In the genomic region with DNA sequence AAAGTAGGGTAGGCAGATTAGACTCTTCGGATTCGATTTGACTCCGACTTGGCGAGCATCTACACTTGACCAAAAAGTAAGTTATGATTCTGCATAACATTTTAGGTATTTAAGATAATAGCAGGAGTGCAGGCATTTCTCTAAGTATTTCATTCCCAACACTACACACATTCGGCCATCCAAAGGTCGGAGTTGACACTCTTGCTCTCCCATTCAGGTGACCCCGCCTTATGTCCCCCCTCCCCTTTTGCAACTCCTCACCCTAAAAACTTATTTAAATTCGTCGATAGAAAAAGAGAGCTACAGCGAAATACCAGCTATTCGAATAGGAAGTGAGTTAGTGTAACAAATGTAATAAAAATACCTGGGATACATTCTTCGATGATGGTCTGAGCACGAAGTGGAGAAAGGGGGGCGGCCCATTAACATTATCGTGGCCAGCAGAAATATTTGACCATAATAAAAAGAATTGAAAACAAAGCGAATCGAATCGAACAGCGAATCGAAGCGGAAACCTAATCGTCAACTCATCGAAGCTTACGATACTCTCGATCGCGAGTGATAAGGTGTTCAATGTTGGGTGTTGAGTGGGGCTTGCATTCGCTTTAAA, we compare ENCODE assay signal across 2 fruit fly cellular contexts.
A peak's percentile ranks its signal among the peaks of the same experiment; 100 is the strongest.
TF ChIP-seq lines count a peak whose summit lies in the region.

No protein-coding gene starts in this region.

- no peak for TF ChIP-seq CTCF in whole organism, embryonic (GFP tag; optimal IDR thresholded peaks at IDR 0.05; lab: Kevin White, UChicago)

TF ChIP-seq in whole organism, embryonic, 481 proteins besides CTCF, POLR2A, EP300 and RAD21:
- TF ChIP-seq zen (tag; optimal IDR thresholded peaks at IDR 0.05; lab: Kevin White, UChicago), result no peak
- no peak for TF ChIP-seq CG15514 (GFP tag; optimal IDR thresholded peaks at IDR 0.05; lab: Kevin White, UChicago)
- TF ChIP-seq ind (GFP tag; optimal IDR thresholded peaks at IDR 0.05; lab: Kevin White, UChicago), result no peak
- TF ChIP-seq en (GFP tag; optimal IDR thresholded peaks at IDR 0.05; lab: Kevin White, UChicago), result no peak
- 0 out of 2 replicates have a peak, but pooled peaks have one; percentile 23 for TF ChIP-seq ttk (GFP tag; IDR thresholded peaks at IDR 0.05; lab: Robert Waterston, UW)
- TF ChIP-seq Asciz (GFP tag; optimal IDR thresholded peaks at IDR 0.05; lab: Kevin White, UChicago), result no peak
- TF ChIP-seq Atf-2 (GFP tag; optimal IDR thresholded peaks at IDR 0.05; lab: Kevin White, UChicago), result no peak
- TF ChIP-seq CG17385 (GFP tag; optimal IDR thresholded peaks at IDR 0.05; lab: Kevin White, UChicago), result no peak
- no peak for TF ChIP-seq CG13424 (tag; optimal IDR thresholded peaks at IDR 0.05; lab: Kevin White, UChicago)
- TF ChIP-seq wdn (GFP tag; IDR thresholded peaks at IDR 0.05; lab: Robert Waterston, UW), result no peak
- no peak for TF ChIP-seq PHDP (tag; optimal IDR thresholded peaks at IDR 0.05; lab: Kevin White, UChicago)
- TF ChIP-seq onecut (GFP tag; IDR thresholded peaks at IDR 0.05; lab: Robert Waterston, UW), result no peak
- TF ChIP-seq CG2129 (GFP tag; IDR thresholded peaks at IDR 0.05; lab: Robert Waterston, UW; ENCODE audit: partially characterized antibody), result no peak
- no peak for TF ChIP-seq CG2199 (GFP tag; IDR thresholded peaks at IDR 0.05; lab: Robert Waterston, UW)
- TF ChIP-seq CG17186 (GFP tag; optimal IDR thresholded peaks at IDR 0.05; lab: Kevin White, UChicago), result no peak
- no peak for TF ChIP-seq CG17359 (tag; optimal IDR thresholded peaks at IDR 0.05; lab: Kevin White, UChicago)
- no peak for TF ChIP-seq Sox102F (GFP tag; optimal IDR thresholded peaks at IDR 0.05; lab: Kevin White, UChicago)
- TF ChIP-seq Optix (GFP tag; IDR thresholded peaks at IDR 0.05; lab: Robert Waterston, UW), result no peak
- TF ChIP-seq CG15269 (tag; optimal IDR thresholded peaks at IDR 0.05; lab: Kevin White, UChicago), result no peak
- TF ChIP-seq CG1602 (GFP tag; optimal IDR thresholded peaks at IDR 0.05; lab: Kevin White, UChicago), result no peak
- no peak for TF ChIP-seq CG17328 (GFP tag; IDR thresholded peaks at IDR 0.05; lab: Robert Waterston, UW)
- TF ChIP-seq ftz-f1 (GFP tag; optimal IDR thresholded peaks at IDR 0.05; lab: Kevin White, UChicago), result no peak
- TF ChIP-seq Hr78 (GFP tag; optimal IDR thresholded peaks at IDR 0.05; lab: Kevin White, UChicago), result peak in 1 of 2 experiments; percentile 81
- no peak for TF ChIP-seq Dp (GFP tag; optimal IDR thresholded peaks at IDR 0.05; lab: Kevin White, UChicago)
- no peak for TF ChIP-seq stc (GFP tag; IDR thresholded peaks at IDR 0.05; lab: Robert Waterston, UW)
- TF ChIP-seq sd (tag; optimal IDR thresholded peaks at IDR 0.05; lab: Kevin White, UChicago), result peak; percentile 90
- TF ChIP-seq CG8478 (optimal IDR thresholded peaks at IDR 0.05; lab: Kevin White, UChicago), result no peak
- 0 out of 4 replicates have a peak, but pooled peaks have one; percentile 18 for TF ChIP-seq chinmo (GFP tag; IDR thresholded peaks at IDR 0.05; lab: Robert Waterston, UW; ENCODE audit: partially characterized antibody)
- TF ChIP-seq CG7928 (GFP tag; optimal IDR thresholded peaks at IDR 0.05; lab: Kevin White, UChicago), result no peak
- TF ChIP-seq repo (GFP tag; optimal IDR thresholded peaks at IDR 0.05; lab: Kevin White, UChicago), result no peak
- TF ChIP-seq tx (GFP tag; optimal IDR thresholded peaks at IDR 0.05; lab: Kevin White, UChicago), result no peak
- no peak for TF ChIP-seq fd64A (GFP tag; optimal IDR thresholded peaks at IDR 0.05; lab: Kevin White, UChicago)
- TF ChIP-seq cas (GFP tag; IDR thresholded peaks at IDR 0.05; lab: Robert Waterston, UW), result no peak
- TF ChIP-seq pan (optimal IDR thresholded peaks at IDR 0.05; lab: Kevin White, UChicago), result no peak
- TF ChIP-seq pan (GFP tag; optimal IDR thresholded peaks at IDR 0.05 in 1 of 2, IDR thresholded peaks at IDR 0.05 in 1 of 2), result no peak
- no peak for TF ChIP-seq sens-2 (GFP tag; IDR thresholded peaks at IDR 0.05; lab: Robert Waterston, UW)
- no peak for TF ChIP-seq bab2 (GFP tag; optimal IDR thresholded peaks at IDR 0.05; lab: Kevin White, UChicago)

TF ChIP-seq in whole organism, prepupa, 60 proteins besides CTCF, POLR2A, EP300 and RAD21:
- TF ChIP-seq CG6854 (GFP tag; optimal IDR thresholded peaks at IDR 0.05; lab: Kevin White, UChicago) (no peak), CG11902 (GFP tag; optimal IDR thresholded peaks at IDR 0.05; lab: Kevin White, UChicago) (no peak), CG6792 (GFP tag; optimal IDR thresholded peaks at IDR 0.05; lab: Kevin White, UChicago) (no peak), CG15336 (GFP tag; IDR thresholded peaks at IDR 0.05; lab: Robert Waterston, UW) (no peak), fkh (GFP tag; optimal IDR thresholded peaks at IDR 0.05; lab: Kevin White, UChicago) (no peak), ss (GFP tag; optimal IDR thresholded peaks at IDR 0.05; lab: Kevin White, UChicago) (no peak), Hr4 (GFP tag; optimal IDR thresholded peaks at IDR 0.05; lab: Kevin White, UChicago) (peak; percentile 12), CG7368 (GFP tag; optimal IDR thresholded peaks at IDR 0.05; lab: Kevin White, UChicago) (no peak), Hr38 (GFP tag; optimal IDR thresholded peaks at IDR 0.05; lab: Kevin White, UChicago) (no peak), CG11762 (GFP tag; optimal IDR thresholded peaks at IDR 0.05; lab: Kevin White, UChicago; ENCODE audit: insufficient read depth) (no peak), Eip75B (GFP tag; optimal IDR thresholded peaks at IDR 0.05; lab: Kevin White, UChicago) (no peak), dsx (GFP tag; optimal IDR thresholded peaks at IDR 0.05; lab: Kevin White, UChicago; ENCODE audit: poor library complexity, severe bottlenecking) (no peak), CG3032 (tag; optimal IDR thresholded peaks at IDR 0.05; lab: Kevin White, UChicago) (no peak), CG16779 (tag; optimal IDR thresholded peaks at IDR 0.05; lab: Kevin White, UChicago) (no peak), vri (GFP tag; optimal IDR thresholded peaks at IDR 0.05; lab: Kevin White, UChicago) (no peak), Sox102F (GFP tag; optimal IDR thresholded peaks at IDR 0.05; lab: Kevin White, UChicago) (no peak), Smox (GFP tag; optimal IDR thresholded peaks at IDR 0.05; lab: Kevin White, UChicago) (no peak), CG6276 (GFP tag; optimal IDR thresholded peaks at IDR 0.05; lab: Kevin White, UChicago) (no peak), Met (GFP tag; optimal IDR thresholded peaks at IDR 0.05; lab: Kevin White, UChicago) (no peak), fd85E (GFP tag; optimal IDR thresholded peaks at IDR 0.05; lab: Kevin White, UChicago) (no peak), Eip93F (GFP tag; optimal IDR thresholded peaks at IDR 0.05; lab: Kevin White, UChicago) (no peak), Ets21C (GFP tag; optimal IDR thresholded peaks at IDR 0.05; lab: Kevin White, UChicago) (no peak), CG3919 (GFP tag; optimal IDR thresholded peaks at IDR 0.05; lab: Kevin White, UChicago) (no peak), esn (GFP tag; optimal IDR thresholded peaks at IDR 0.05; lab: Kevin White, UChicago) (no peak), Gug (GFP tag; IDR thresholded peaks at IDR 0.05; lab: Robert Waterston, UW) (no peak), CG31627 (GFP tag; optimal IDR thresholded peaks at IDR 0.05; lab: Kevin White, UChicago) (no peak), cyc (GFP tag; optimal IDR thresholded peaks at IDR 0.05; lab: Kevin White, UChicago) (no peak), CG32006 (GFP tag; optimal IDR thresholded peaks at IDR 0.05; lab: Kevin White, UChicago) (peak; percentile 45), spab (GFP tag; optimal IDR thresholded peaks at IDR 0.05; lab: Kevin White, UChicago) (no peak), CG8632 (GFP tag; optimal IDR thresholded peaks at IDR 0.05; lab: Kevin White, UChicago) (no peak), OdsH (GFP tag; optimal IDR thresholded peaks at IDR 0.05; lab: Kevin White, UChicago) (no peak), net (GFP tag; optimal IDR thresholded peaks at IDR 0.05; lab: Kevin White, UChicago) (no peak), svp (GFP tag; lab: Kevin White, UChicago) (peak; percentile 25), pdm3 (GFP tag; optimal IDR thresholded peaks at IDR 0.05; lab: Kevin White, UChicago) (no peak), Sox14 (GFP tag; optimal IDR thresholded peaks at IDR 0.05; lab: Kevin White, UChicago) (no peak), CG11294 (GFP tag; IDR thresholded peaks at IDR 0.05; lab: Robert Waterston, UW) (no peak), CG6163 (GFP tag; IDR thresholded peaks at IDR 0.05; lab: Robert Waterston, UW) (no peak), topi (GFP tag; optimal IDR thresholded peaks at IDR 0.05; lab: Kevin White, UChicago) (no peak), Ets96B (tag; optimal IDR thresholded peaks at IDR 0.05; lab: Kevin White, UChicago) (no peak), salr (GFP tag; optimal IDR thresholded peaks at IDR 0.05; lab: Kevin White, UChicago) (no peak), achi (GFP tag; optimal IDR thresholded peaks at IDR 0.05; lab: Kevin White, UChicago) (no peak), Hr39 (GFP tag; optimal IDR thresholded peaks at IDR 0.05; lab: Kevin White, UChicago) (no peak), acj6 (GFP tag; optimal IDR thresholded peaks at IDR 0.05; lab: Kevin White, UChicago) (no peak), Eip78C (GFP tag; lab: Kevin White, UChicago) (peak; percentile 75), Lpt (GFP tag; optimal IDR thresholded peaks at IDR 0.05; lab: Kevin White, UChicago) (no peak), CG8119 (GFP tag; IDR thresholded peaks at IDR 0.05; lab: Robert Waterston, UW) (0 out of 3 replicates have a peak, but pooled peaks have one; percentile 16), eg (GFP tag; IDR thresholded peaks at IDR 0.05; lab: Robert Waterston, UW) (no peak), CG10669 (GFP tag; optimal IDR thresholded peaks at IDR 0.05; lab: Kevin White, UChicago) (no peak), CG4318 (GFP tag; optimal IDR thresholded peaks at IDR 0.05; lab: Kevin White, UChicago) (peak; percentile 3), CG8319 (GFP tag; optimal IDR thresholded peaks at IDR 0.05; lab: Kevin White, UChicago) (no peak)
